Fruit fly (Drosophila melanogaster) whole organism, adult: Measurements from ENCODE around the gene CG42779.

Source experiments
- CG11617 ChIP-seq: fragments of 200-800 bp; sonication (Bioruptor generic); optimal IDR thresholded peaks from 2 replicates; lab custom pipeline; 2017; ENCODE audit warnings: mild to moderate bottlenecking, missing biosample characterization, missing genetic modification reagents, missing genetic modification characterization
- CG12768 ChIP-seq: fragments of 200-800 bp; sonication (Bioruptor generic); optimal IDR thresholded peaks from 2 replicates; lab custom pipeline; 2017; ENCODE audit warnings: missing biosample characterization, missing genetic modification characterization, mild to moderate bottlenecking, moderate library complexity, missing genetic modification reagents
- CG14711 ChIP-seq: fragments of 200-800 bp; sonication (Bioruptor generic); optimal IDR thresholded peaks from 2 replicates; lab custom pipeline; 2018; ENCODE audit warnings: missing biosample characterization, mild to moderate bottlenecking, missing genetic modification characterization, moderate library complexity
- CG1620 ChIP-seq: fragments of 200-800 bp; sonication (Bioruptor generic); optimal IDR thresholded peaks from 2 replicates; lab custom pipeline; 2016; ENCODE audit warnings: missing biosample characterization, missing genetic modification characterization
- CG33017 ChIP-seq: fragments of 200-800 bp; sonication (Bioruptor generic); optimal IDR thresholded peaks from 2 replicates; lab custom pipeline; 2018; ENCODE audit warnings: missing biosample characterization, mild to moderate bottlenecking, missing genetic modification characterization, moderate library complexity
- CG5204 ChIP-seq: fragments of 200-800 bp; sonication (Bioruptor generic); optimal IDR thresholded peaks from 2 replicates; lab custom pipeline; 2016; ENCODE audit warnings: missing biosample characterization, missing genetic modification characterization
- CG7045 ChIP-seq: fragments of 200-800 bp; sonication (Bioruptor generic); optimal IDR thresholded peaks from 2 replicates; lab custom pipeline; 2017; ENCODE audit warnings: missing biosample characterization, mild to moderate bottlenecking, missing genetic modification characterization
- CG7101 ChIP-seq: fragments of 200-800 bp; sonication (Bioruptor generic); optimal IDR thresholded peaks from 2 replicates; lab custom pipeline; 2018; ENCODE audit warnings: missing biosample characterization, mild to moderate bottlenecking, missing genetic modification characterization, moderate library complexity
- Clk ChIP-seq: fragments of 200-800 bp; sonication (Bioruptor generic); optimal IDR thresholded peaks from 2 replicates; lab custom pipeline; 2017; ENCODE audit warnings: missing biosample characterization, missing genetic modification characterization
- Crg-1 ChIP-seq: fragments of 200-800 bp; sonication (Bioruptor generic); optimal IDR thresholded peaks from 2 replicates; lab custom pipeline; 2016; ENCODE audit warnings: missing biosample characterization, missing genetic modification characterization
- Hr96 ChIP-seq: fragments of 200-800 bp; sonication (Bioruptor generic); optimal IDR thresholded peaks from 2 replicates; lab custom pipeline; 2016; ENCODE audit warnings: missing biosample characterization, missing genetic modification characterization
- Mnt ChIP-seq: fragments of 200-800 bp; sonication (Bioruptor generic); optimal IDR thresholded peaks from 2 replicates; lab custom pipeline; 2016; ENCODE audit warnings: missing biosample characterization, mild to moderate bottlenecking, missing genetic modification characterization
- bab1 ChIP-seq: fragments of 200-800 bp; sonication (Bioruptor generic); optimal IDR thresholded peaks from 3 replicates; lab custom pipeline; 2019; ENCODE audit warnings: missing biosample characterization, mild to moderate bottlenecking, missing genetic modification characterization, moderate library complexity
- cic ChIP-seq: fragments of 200-800 bp; sonication (Bioruptor generic); optimal IDR thresholded peaks from 2 replicates; lab custom pipeline; 2017; ENCODE audit warnings: missing biosample characterization, mild to moderate bottlenecking, missing genetic modification characterization, moderate library complexity
- cnc ChIP-seq, 2 experiments: fragments of >200 bp; optimal IDR thresholded peaks; 2 replicates each; lab custom pipeline; 2017
- kay ChIP-seq: fragments of 200-800 bp; sonication (Bioruptor generic); peaks from one replicate; lab custom pipeline; 2016; ENCODE audit warnings: missing biosample characterization, missing genetic modification characterization, borderline replicate concordance
- ovo ChIP-seq: fragments of 200-800 bp; sonication (Bioruptor generic); optimal IDR thresholded peaks from 2 replicates; lab custom pipeline; 2016; ENCODE audit warnings: missing biosample characterization, missing genetic modification characterization
- pad ChIP-seq: fragments of 200-800 bp; sonication (Bioruptor generic); optimal IDR thresholded peaks from 3 replicates; lab custom pipeline; 2017; ENCODE audit warnings: missing biosample characterization, missing genetic modification characterization, mild to moderate bottlenecking, moderate library complexity, missing genetic modification reagents
- tj ChIP-seq: fragments of 200-800 bp; sonication (Bioruptor generic); optimal IDR thresholded peaks from 3 replicates; lab custom pipeline; 2017; ENCODE audit warnings: missing biosample characterization, mild to moderate bottlenecking, missing genetic modification characterization, moderate library complexity
- toe ChIP-seq: fragments of 200-800 bp; sonication (Bioruptor generic); optimal IDR thresholded peaks from 2 replicates; lab custom pipeline; 2016; ENCODE audit warnings: missing biosample characterization, missing genetic modification characterization

Gene CG42779

DNA sequence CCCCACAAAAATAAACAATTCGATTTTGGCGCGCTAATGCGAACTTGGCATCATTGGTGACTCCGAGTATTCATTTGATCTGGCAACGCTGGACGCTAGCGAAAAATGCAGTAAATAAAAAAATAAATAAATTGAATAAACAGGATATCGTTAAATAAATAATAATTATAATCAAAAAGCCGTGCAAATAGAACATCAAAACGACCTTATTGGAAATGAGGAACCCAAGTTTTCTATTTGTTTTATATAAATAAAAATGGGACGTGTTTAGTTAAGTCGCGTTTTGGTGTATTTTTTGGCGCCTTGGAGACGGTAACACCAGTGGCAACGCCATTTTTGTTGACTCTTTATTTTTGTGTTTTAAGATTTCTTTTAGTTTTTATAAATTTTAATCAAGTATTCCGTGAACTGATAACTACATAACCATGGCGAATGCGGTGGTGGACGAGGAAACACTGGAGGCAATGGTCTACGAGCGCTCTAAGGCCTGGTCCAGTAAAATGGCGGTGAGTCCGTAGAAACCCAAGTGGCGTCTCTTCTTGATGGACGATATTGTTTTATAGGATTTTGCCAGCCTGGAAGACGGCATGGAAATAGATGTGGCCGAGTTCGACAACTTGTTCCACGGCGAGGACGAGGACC, 33.3 kb upstream of the CG42779 start, which contains the start of gene cal1:
Gene cal1 (plus strand): TSS at position 304 of the 642 bp plus-strand sequence.
- TF ChIP-seq cic (GFP tag; lab: Kevin White, UChicago) (no peak), CG7101 (tag; lab: Kevin White, UChicago) (no peak), kay (no peak), pad (GFP tag; lab: Kevin White, UChicago) (no peak), CG33017 (tag; lab: Kevin White, UChicago) (no peak), bab1 (no peak), CG12768 (GFP tag; lab: Kevin White, UChicago) (no peak)

DNA sequence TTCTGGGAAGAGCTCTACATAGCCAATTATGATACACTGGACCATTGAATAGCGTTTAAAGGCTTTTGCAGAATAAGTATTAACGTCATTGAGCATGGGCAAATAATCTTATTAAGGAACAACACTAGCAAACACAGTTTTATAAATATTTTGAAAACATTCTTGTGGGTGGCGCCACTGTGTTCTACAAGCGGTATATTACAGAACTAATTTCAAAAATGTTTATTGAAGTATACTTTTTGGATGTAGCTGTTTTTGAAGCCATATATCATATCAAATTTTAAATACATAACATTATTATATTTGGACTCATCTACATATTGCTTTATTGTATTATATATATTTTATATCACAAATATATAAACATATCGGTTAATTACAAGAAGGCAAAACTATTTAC, 12.5 kb upstream of the CG42779 start:
- no peak for TF ChIP-seq cnc (optimal IDR thresholded peaks at IDR 0.05; lab: Kevin White, UChicago)
- TF ChIP-seq ovo = no peak
- TF ChIP-seq kay = no peak
- no peak for TF ChIP-seq Mnt (GFP tag; lab: Kevin White, UChicago)
- no peak for TF ChIP-seq CG5204 (GFP tag; lab: Kevin White, UChicago)
- TF ChIP-seq CG14711 (tag; lab: Kevin White, UChicago) = no peak
- no peak for TF ChIP-seq cic (GFP tag; lab: Kevin White, UChicago)
- no peak for TF ChIP-seq CG7045 (GFP tag; lab: Kevin White, UChicago)
- TF ChIP-seq tj (GFP tag; lab: Kevin White, UChicago) = no peak
- no peak for TF ChIP-seq CG12768 (GFP tag; lab: Kevin White, UChicago)
- TF ChIP-seq Hr96 (GFP tag; lab: Kevin White, UChicago) = no peak
- TF ChIP-seq CG33017 (tag; lab: Kevin White, UChicago) = no peak
- TF ChIP-seq toe (GFP tag; lab: Kevin White, UChicago) = no peak
- TF ChIP-seq CG11617 (GFP tag; lab: Kevin White, UChicago) = no peak
- TF ChIP-seq CG7101 (tag; lab: Kevin White, UChicago) = no peak
- no peak for TF ChIP-seq Crg-1
- TF ChIP-seq bab1 = no peak
- TF ChIP-seq Clk (GFP tag; lab: Kevin White, UChicago) = no peak
- TF ChIP-seq pad (GFP tag; lab: Kevin White, UChicago) = no peak
- TF ChIP-seq CG1620 (GFP tag; lab: Kevin White, UChicago) = no peak

DNA sequence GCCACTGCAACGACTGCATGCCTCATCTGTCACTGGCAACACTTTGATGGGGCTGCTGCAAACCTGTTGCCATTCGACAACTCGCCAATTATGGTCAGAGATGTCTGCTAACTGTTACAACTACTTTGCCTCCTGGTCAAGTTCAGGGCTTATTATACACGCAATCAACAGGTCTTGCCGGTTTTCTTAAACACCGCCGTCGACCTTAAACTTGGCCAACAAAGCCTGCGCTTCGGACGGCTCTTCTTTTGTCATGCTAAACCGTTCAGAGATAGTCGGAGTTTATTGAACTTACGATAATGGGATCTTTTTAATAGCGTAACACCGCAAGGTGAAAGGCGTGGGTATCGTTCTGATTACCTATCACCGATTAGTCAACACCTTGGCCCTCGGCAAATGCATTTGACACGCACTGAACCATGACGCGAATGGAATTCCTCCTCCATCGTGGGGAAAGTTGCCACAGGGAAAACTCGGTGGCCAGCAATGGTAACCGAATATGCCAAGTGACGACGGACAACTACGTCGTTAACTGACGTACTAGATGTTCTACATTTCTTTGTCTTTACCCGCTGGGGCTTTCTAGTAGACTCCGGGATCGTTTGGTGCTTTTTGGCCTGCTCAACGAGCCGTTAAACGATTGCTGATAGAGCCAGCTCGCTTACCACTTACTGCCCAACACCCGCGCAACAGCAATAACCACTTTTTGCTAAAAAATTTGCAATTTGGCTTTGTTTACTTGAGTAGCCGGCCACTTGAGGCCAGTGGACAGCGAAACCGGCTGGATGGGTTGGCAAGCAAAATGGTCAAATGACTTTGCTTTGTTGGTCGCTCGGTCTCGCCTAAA, 10.3 kb upstream of the CG42779 start:
- TF ChIP-seq toe (GFP tag; lab: Kevin White, UChicago) = no peak
- TF ChIP-seq cnc (optimal IDR thresholded peaks at IDR 0.05; lab: Kevin White, UChicago) = no peak
- no peak for TF ChIP-seq tj (GFP tag; lab: Kevin White, UChicago)
- TF ChIP-seq Clk (GFP tag; lab: Kevin White, UChicago) = no peak
- no peak for TF ChIP-seq CG14711 (tag; lab: Kevin White, UChicago)
- TF ChIP-seq CG1620 (GFP tag; lab: Kevin White, UChicago) = no peak
- no peak for TF ChIP-seq pad (GFP tag; lab: Kevin White, UChicago)
- no peak for TF ChIP-seq Crg-1

dm6 chr3R:17115668-17116067, 5.7 kb upstream of the CG42779 start:
- TF ChIP-seq CG7045 (GFP tag; lab: Kevin White, UChicago) = peak; percentile 8
- peak; percentile 47 for TF ChIP-seq CG33017 (tag; lab: Kevin White, UChicago)
- peak; percentile 68 for TF ChIP-seq Crg-1
- peak; percentile 17 for TF ChIP-seq CG11617 (GFP tag; lab: Kevin White, UChicago)
- TF ChIP-seq cic (GFP tag; lab: Kevin White, UChicago) = peak; percentile 53
- peak; percentile 88 for TF ChIP-seq tj (GFP tag; lab: Kevin White, UChicago)
- no peak for TF ChIP-seq Clk (GFP tag; lab: Kevin White, UChicago)
- TF ChIP-seq ovo = peak; percentile 58
- TF ChIP-seq CG7101 (tag; lab: Kevin White, UChicago) = peak; percentile 38
- TF ChIP-seq CG12768 (GFP tag; lab: Kevin White, UChicago) = no peak
- no peak for TF ChIP-seq CG1620 (GFP tag; lab: Kevin White, UChicago)
- no peak for TF ChIP-seq cnc (optimal IDR thresholded peaks at IDR 0.05; lab: Kevin White, UChicago)

DNA sequence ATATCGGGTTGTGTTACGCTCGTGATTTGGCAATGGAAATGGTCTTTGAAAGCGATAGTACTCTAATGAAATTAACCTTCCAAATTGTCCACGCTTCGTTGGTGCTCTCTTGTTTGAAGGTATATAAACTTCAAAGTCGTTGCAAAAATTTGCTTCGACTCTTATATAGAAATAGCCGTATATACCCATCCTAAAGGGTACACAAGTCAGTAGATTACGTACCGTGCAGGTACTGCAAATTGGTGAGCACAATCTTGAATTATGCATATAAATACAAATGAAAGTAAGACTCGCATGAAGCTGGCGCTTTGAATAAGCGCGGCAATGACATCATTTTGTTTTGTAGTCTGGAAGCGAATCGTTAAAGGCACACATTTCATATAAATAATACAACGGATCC, 5.1 kb upstream of the CG42779 start:
- TF ChIP-seq cic (GFP tag; lab: Kevin White, UChicago) (no peak), pad (GFP tag; lab: Kevin White, UChicago) (no peak), CG14711 (tag; lab: Kevin White, UChicago) (peak; percentile 43), CG12768 (GFP tag; lab: Kevin White, UChicago) (peak; percentile 30), Mnt (GFP tag; lab: Kevin White, UChicago) (no peak), kay (peak; percentile 90), CG7101 (tag; lab: Kevin White, UChicago) (peak; percentile 19)
